Worm (Caenorhabditis elegans) whole organism, young adult: ENCODE data around the gene T07C4.3.

Experiments used
- C17E4.6 ChIP-seq: fragments of 200-800 bp; sonication (Bioruptor generic); IDR thresholded peaks from 2 replicates; pipeline ENCODE4 v1.3.6; 2022; ENCODE audit warnings: missing genetic modification reagents, missing genetic modification characterization, missing compliant biosample characterization
- F33H1.4 ChIP-seq: fragments of 200-800 bp; sonication (Bioruptor generic); IDR thresholded peaks from 2 replicates; pipeline ENCODE4 v1.3.6; 2022; ENCODE audit warnings: missing genetic modification reagents, missing genetic modification characterization, missing compliant biosample characterization
- akir-1 ChIP-seq: fragments of 200-800 bp; sonication (Bioruptor generic); optimal IDR thresholded peaks from 2 replicates; lab custom pipeline; 2018; ENCODE audit warnings: mild to moderate bottlenecking, missing genetic modification characterization, moderate library complexity, missing compliant biosample characterization
- ceh-79 ChIP-seq: sonication (generic microtip); optimal IDR thresholded peaks from 2 replicates; lab custom pipeline; 2017; ENCODE audit warnings: mild to moderate bottlenecking, missing genetic modification characterization, missing compliant biosample characterization
- hmg-20 ChIP-seq: fragments of 200-800 bp; sonication (Bioruptor generic); IDR thresholded peaks from 2 replicates; pipeline ENCODE4 v1.3.6; 2022; ENCODE audit warnings: missing genetic modification reagents, missing genetic modification characterization, missing compliant biosample characterization
- lin-35 ChIP-seq, 3 experiments: fragments of 150-350 bp in 2 of 3; sonication (generic microtip) in 1 of 3; optimal IDR thresholded peaks; 2 replicates each; lab custom pipeline; 2014 to 2018; ENCODE audit warnings: missing biosample characterization in 3 of 3, missing genetic modification characterization in 3 of 3, missing genetic modification reagents in 3 of 3
- mel-28 ChIP-seq: sonication (generic microtip); optimal IDR thresholded peaks from 2 replicates; lab custom pipeline; 2016; ENCODE audit warnings: borderline replicate concordance, mild to moderate bottlenecking, missing genetic modification characterization, missing compliant biosample characterization
- repo-1 ChIP-seq: sonication (generic microtip); optimal IDR thresholded peaks from 2 replicates; lab custom pipeline; 2017; ENCODE audit warnings: mild to moderate bottlenecking, missing genetic modification characterization, missing compliant biosample characterization
- tbp1 ChIP-seq: fragments of 200-800 bp; sonication (Bioruptor generic); optimal IDR thresholded peaks from 2 replicates; lab custom pipeline; 2018; ENCODE audit warnings: mild to moderate bottlenecking, missing genetic modification characterization, missing compliant biosample characterization
- tlf-1 ChIP-seq: fragments of 200-800 bp; sonication (Bioruptor generic); optimal IDR thresholded peaks from 2 replicates; lab custom pipeline; 2018; ENCODE audit warnings: mild to moderate bottlenecking, missing genetic modification characterization, missing compliant biosample characterization
- unc-62 ChIP-seq: fragments of 150-350 bp; optimal IDR thresholded peaks from 2 replicates; lab custom pipeline; 2014; ENCODE audit warnings: missing biosample characterization, missing genetic modification reagents, missing genetic modification characterization

DNA sequence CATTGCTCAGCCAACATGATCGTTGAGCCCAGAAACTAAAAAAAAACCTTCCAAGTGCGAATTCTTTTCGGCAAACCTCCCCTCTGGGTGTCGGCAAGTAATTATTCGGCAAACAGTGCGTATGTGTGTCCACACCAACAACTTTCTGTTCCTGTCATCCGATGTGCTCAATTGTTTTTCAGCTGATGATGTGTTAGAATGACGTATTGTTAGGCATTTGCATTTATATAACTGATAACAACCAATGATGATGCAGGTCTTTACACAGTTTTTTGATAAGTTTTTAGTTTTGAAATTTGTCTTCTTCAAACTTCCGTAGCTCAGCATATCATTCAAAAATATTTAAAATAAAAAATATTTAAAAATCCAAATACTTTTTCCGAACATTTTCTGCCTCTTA lies 26.9 kb downstream of the T07C4.3 start:
- TF ChIP-seq tlf-1 (no peak), C17E4.6 (GFP tag; lab: Robert Waterston, UW) (no peak), mel-28 (no peak), lin-35 (GFP tag; optimal IDR thresholded peaks at IDR 0.05; lab: Kevin White, UChicago) (no peak), ceh-79 (tag; lab: Kevin White, UChicago) (no peak), tbp1 (GFP tag; lab: Kevin White, UChicago) (no peak), hmg-20 (no peak), F33H1.4 (GFP tag; lab: Robert Waterston, UW) (no peak), akir-1 (GFP tag; lab: Kevin White, UChicago) (no peak), unc-62 (no peak), repo-1 (tag; lab: Kevin White, UChicago) (no peak)
